Worm (Caenorhabditis elegans) whole organism, late embryonic: ENCODE measurements around the gene T12G3.2.
A peak's percentile ranks its signal among the peaks of the same experiment; 100 is the strongest.

Experiments used
- C38D4.7 ChIP-seq: fragments of 200-800 bp; sonication (Bioruptor generic); optimal IDR thresholded peaks from 2 replicates; lab custom pipeline; 2018; ENCODE audit warnings: mild to moderate bottlenecking, missing genetic modification characterization, moderate library complexity, missing compliant biosample characterization
- K02D7.2 ChIP-seq: sonication (generic microtip); optimal IDR thresholded peaks from 2 replicates; lab custom pipeline; 2017; ENCODE audit warnings: mild to moderate bottlenecking, missing genetic modification characterization, missing compliant biosample characterization
- T23F11.4 ChIP-seq: fragments of 200-800 bp; sonication (Bioruptor generic); optimal IDR thresholded peaks from 2 replicates; lab custom pipeline; 2018; ENCODE audit warnings: mild to moderate bottlenecking, missing genetic modification characterization, missing compliant biosample characterization
- ahr-1 ChIP-seq: sonication (generic microtip); optimal IDR thresholded peaks from 2 replicates; lab custom pipeline; 2016; ENCODE audit warnings: missing genetic modification characterization, missing compliant biosample characterization
- ama-1 ChIP-seq: fragments of 150-350 bp; optimal IDR thresholded peaks from 2 replicates; lab custom pipeline; 2014
- ceh-14 ChIP-seq: sonication (generic microtip); optimal IDR thresholded peaks from 2 replicates; lab custom pipeline; 2016; ENCODE audit warnings: missing genotype, missing genetic modification characterization, missing compliant biosample characterization
- ceh-18 ChIP-seq: sonication (generic microtip); optimal IDR thresholded peaks from 2 replicates; lab custom pipeline; 2016; ENCODE audit warnings: missing genetic modification characterization, missing compliant biosample characterization
- ceh-19 ChIP-seq: fragments of 200-800 bp; sonication (Bioruptor generic); optimal IDR thresholded peaks from 2 replicates; lab custom pipeline; 2018; ENCODE audit warnings: mild to moderate bottlenecking, missing genetic modification characterization, missing compliant biosample characterization
- ceh-2 ChIP-seq: sonication (generic microtip); optimal IDR thresholded peaks from 2 replicates; lab custom pipeline; 2016; ENCODE audit warnings: missing genotype, missing genetic modification characterization, missing compliant biosample characterization
- ceh-22 ChIP-seq: sonication (generic microtip); optimal IDR thresholded peaks from 2 replicates; lab custom pipeline; 2017; ENCODE audit warnings: missing biosample characterization, missing genetic modification characterization
- ceh-30 ChIP-seq: fragments of 150-350 bp; optimal IDR thresholded peaks from 2 replicates; lab custom pipeline; 2014; ENCODE audit warnings: missing biosample characterization, missing genetic modification characterization
- ceh-31 ChIP-seq: sonication (generic microtip); optimal IDR thresholded peaks from 2 replicates; lab custom pipeline; 2016; ENCODE audit warnings: missing genetic modification characterization, missing compliant biosample characterization
- ceh-45 ChIP-seq: fragments of 200-800 bp; sonication (Bioruptor generic); IDR thresholded peaks from 2 replicates; pipeline ENCODE4 v1.3.6; 2022; ENCODE audit warnings: missing genetic modification reagents, missing genetic modification characterization, missing compliant biosample characterization
- ceh-6 ChIP-seq: fragments of 200-800 bp; sonication (Bioruptor generic); optimal IDR thresholded peaks from 2 replicates; lab custom pipeline; 2018; ENCODE audit warnings: mild to moderate bottlenecking, missing genetic modification characterization, missing compliant biosample characterization
- ceh-9 ChIP-seq: sonication (generic microtip); optimal IDR thresholded peaks from 2 replicates; lab custom pipeline; 2016; ENCODE audit warnings: mild to moderate bottlenecking, missing genetic modification characterization, inconsistent platforms, missing compliant biosample characterization
- che-1 ChIP-seq: sonication (generic microtip); optimal IDR thresholded peaks from 2 replicates; lab custom pipeline; 2016; ENCODE audit warnings: mild to moderate bottlenecking, missing genetic modification characterization, missing compliant biosample characterization
- dmd-4 ChIP-seq: sonication (generic microtip); optimal IDR thresholded peaks from 2 replicates; lab custom pipeline; 2016; ENCODE audit warnings: borderline replicate concordance, missing genetic modification characterization, missing compliant biosample characterization
- dve-1 ChIP-seq: sonication (generic microtip); optimal IDR thresholded peaks from 2 replicates; lab custom pipeline; 2017; ENCODE audit warnings: antibody characterized with exemption, mild to moderate bottlenecking, missing genetic modification characterization, missing compliant biosample characterization
- elt-2 ChIP-seq: sonication (generic microtip); optimal IDR thresholded peaks from 2 replicates; lab custom pipeline; 2016; ENCODE audit warnings: missing genetic modification reagents, missing genetic modification characterization, missing compliant biosample characterization
- elt-4 ChIP-seq: sonication (generic microtip); optimal IDR thresholded peaks from 2 replicates; lab custom pipeline; 2016; ENCODE audit warnings: missing genetic modification characterization, missing compliant biosample characterization
- ets-4 ChIP-seq: sonication (generic microtip); optimal IDR thresholded peaks from 2 replicates; lab custom pipeline; 2016; ENCODE audit warnings: missing genetic modification characterization, missing compliant biosample characterization
- fax-1 ChIP-seq: sonication (generic microtip); optimal IDR thresholded peaks from 2 replicates; lab custom pipeline; 2016; ENCODE audit warnings: missing genotype, missing genetic modification characterization, missing compliant biosample characterization
- fkh-6 ChIP-seq: sonication (generic microtip); optimal IDR thresholded peaks from 2 replicates; lab custom pipeline; 2016; ENCODE audit warnings: missing genetic modification characterization, missing compliant biosample characterization
- hlh-13 ChIP-seq: fragments of 200-800 bp; sonication (Bioruptor generic); optimal IDR thresholded peaks from 2 replicates; lab custom pipeline; 2018; ENCODE audit warnings: mild to moderate bottlenecking, missing genetic modification characterization, missing compliant biosample characterization
- hlh-6 ChIP-seq: sonication (generic microtip); optimal IDR thresholded peaks from 2 replicates; lab custom pipeline; 2016; ENCODE audit warnings: missing genotype, missing genetic modification characterization, missing compliant biosample characterization
- lim-6 ChIP-seq: sonication (generic microtip); optimal IDR thresholded peaks from 2 replicates; lab custom pipeline; 2016; ENCODE audit warnings: missing genetic modification characterization, missing compliant biosample characterization
- lin-11 ChIP-seq: fragments of 200-800 bp; sonication (Bioruptor generic); optimal IDR thresholded peaks from 2 replicates; lab custom pipeline; 2018; ENCODE audit warnings: mild to moderate bottlenecking, missing genetic modification characterization, missing compliant biosample characterization
- madf-2 ChIP-seq: sonication (generic microtip); optimal IDR thresholded peaks from 2 replicates; lab custom pipeline; 2017; ENCODE audit warnings: missing genetic modification characterization, missing compliant biosample characterization
- mec-3 ChIP-seq: sonication (generic microtip); optimal IDR thresholded peaks from 2 replicates; lab custom pipeline; 2016; ENCODE audit warnings: borderline replicate concordance, missing genetic modification characterization, missing compliant biosample characterization
- nfya-1 ChIP-seq: sonication (generic microtip); optimal IDR thresholded peaks from 2 replicates; lab custom pipeline; 2017; ENCODE audit warnings: missing genetic modification characterization, mild to moderate bottlenecking, missing compliant biosample characterization, antibody characterized with exemption, moderate library complexity
- nhr-11 ChIP-seq: fragments of 150-350 bp; optimal IDR thresholded peaks from 2 replicates; lab custom pipeline; 2014; ENCODE audit warnings: missing biosample characterization, missing genetic modification characterization
- pag-3 ChIP-seq: sonication (generic microtip); optimal IDR thresholded peaks from 2 replicates; lab custom pipeline; 2016; ENCODE audit warnings: missing compliant biosample characterization, missing genetic modification characterization, borderline replicate concordance
- pax-1 ChIP-seq: fragments of 150-350 bp; optimal IDR thresholded peaks from 2 replicates; lab custom pipeline; 2014; ENCODE audit warnings: missing biosample characterization, missing genetic modification characterization
- pha-2 ChIP-seq: sonication (generic microtip); optimal IDR thresholded peaks from 2 replicates; lab custom pipeline; 2017; ENCODE audit warnings: mild to moderate bottlenecking, missing genetic modification characterization, missing compliant biosample characterization
- pha-4 ChIP-seq: fragments of 150-350 bp; optimal IDR thresholded peaks from 2 replicates; lab custom pipeline; 2018; ENCODE audit warnings: missing biosample characterization, missing genetic modification reagents, missing genetic modification characterization
- pqm-1 ChIP-seq: sonication (generic microtip); optimal IDR thresholded peaks from 2 replicates; lab custom pipeline; 2016; ENCODE audit warnings: missing genetic modification characterization, missing compliant biosample characterization
- pros-1 ChIP-seq: fragments of 150-350 bp; optimal IDR thresholded peaks from 2 replicates; lab custom pipeline; 2014; ENCODE audit warnings: missing biosample characterization, missing genetic modification reagents, missing genetic modification characterization
- rnt-1 ChIP-seq: sonication (generic microtip); optimal IDR thresholded peaks from 2 replicates; lab custom pipeline; 2016; ENCODE audit warnings: missing genetic modification characterization, missing compliant biosample characterization
- sox-2 ChIP-seq: fragments of 200-800 bp; sonication (Bioruptor generic); IDR thresholded peaks from 2 replicates; pipeline ENCODE4 v1.3.6; 2022; ENCODE audit warnings: missing genetic modification reagents, missing genetic modification characterization, missing compliant biosample characterization
- sox-4 ChIP-seq: sonication (generic microtip); optimal IDR thresholded peaks from 2 replicates; lab custom pipeline; 2017; ENCODE audit warnings: mild to moderate bottlenecking, missing genetic modification characterization, inconsistent platforms, missing compliant biosample characterization
- syd-9 ChIP-seq: sonication (generic microtip); optimal IDR thresholded peaks from 2 replicates; lab custom pipeline; 2016; ENCODE audit warnings: mild to moderate bottlenecking, missing genetic modification characterization, moderate library complexity, missing compliant biosample characterization
- tbx-2 ChIP-seq: sonication (generic microtip); optimal IDR thresholded peaks from 2 replicates; lab custom pipeline; 2016; ENCODE audit warnings: missing genetic modification characterization, missing compliant biosample characterization
- tbx-7 ChIP-seq: sonication (generic microtip); optimal IDR thresholded peaks from 2 replicates; lab custom pipeline; 2016; ENCODE audit warnings: missing genotype, missing genetic modification characterization, missing compliant biosample characterization
- ttx-3 ChIP-seq: sonication (generic microtip); optimal IDR thresholded peaks from 2 replicates; lab custom pipeline; 2016; ENCODE audit warnings: missing genetic modification reagents, missing genetic modification characterization, missing compliant biosample characterization
- unc-3 ChIP-seq, 2 experiments: fragments of 200-800 bp in 1 of 2; sonication (Bioruptor generic) in 1 of 2; sonication (generic microtip) in 1 of 2; conservative IDR thresholded peaks in 1 of 2; optimal IDR thresholded peaks in 1 of 2; 2 replicates each; pipeline versions ENCODE4 v1.3.6 to Lab custom; 2016 to 2022; ENCODE audit warnings: missing compliant biosample characterization in 2 of 2, missing genetic modification characterization in 2 of 2, missing genetic modification reagents in 1 of 2
- unc-42 ChIP-seq: sonication (generic microtip); optimal IDR thresholded peaks from 2 replicates; lab custom pipeline; 2016; ENCODE audit warnings: missing genotype, missing genetic modification characterization, missing compliant biosample characterization
- unc-55 ChIP-seq: sonication (generic microtip); optimal IDR thresholded peaks from 2 replicates; lab custom pipeline; 2017; ENCODE audit warnings: missing biosample characterization, missing genetic modification reagents, missing genetic modification characterization
- unc-86 ChIP-seq: sonication (generic microtip); optimal IDR thresholded peaks from 2 replicates; lab custom pipeline; 2016; ENCODE audit warnings: missing genetic modification characterization, missing compliant biosample characterization
- zip-5 ChIP-seq: sonication (generic microtip); optimal IDR thresholded peaks from 2 replicates; lab custom pipeline; 2016; ENCODE audit warnings: missing genetic modification characterization, missing compliant biosample characterization
- ztf-16 ChIP-seq: sonication (generic microtip); optimal IDR thresholded peaks from 2 replicates; lab custom pipeline; 2017; ENCODE audit warnings: missing genetic modification characterization, missing compliant biosample characterization

T12G3.2 gene

DNA sequence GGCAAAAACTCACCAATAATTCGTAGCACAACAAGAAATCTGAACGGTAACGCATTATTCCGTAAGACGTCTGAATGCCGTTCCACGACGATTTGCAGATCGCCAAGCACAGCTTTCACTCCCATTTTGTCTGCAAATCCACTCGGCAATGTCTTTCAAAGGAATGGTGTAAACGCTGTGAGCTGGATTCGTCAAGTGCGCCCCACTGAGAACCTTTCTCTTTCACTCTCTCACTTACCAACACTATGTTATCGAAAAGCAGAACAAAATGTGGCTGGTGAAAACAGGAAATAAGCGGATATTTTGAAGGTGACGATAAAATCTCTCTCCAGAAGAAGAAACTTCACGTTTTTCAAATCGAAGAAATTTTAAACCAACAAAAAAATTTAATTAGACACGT is 42.1 kb upstream of the T12G3.2 start:
- TF ChIP-seq pag-3 (tag; lab: Kevin White, UChicago), result no peak
- no peak for TF ChIP-seq elt-4 (tag; lab: Kevin White, UChicago)
- peak; percentile 52 for TF ChIP-seq nfya-1
- peak; percentile 35 for TF ChIP-seq ceh-31 (tag; lab: Kevin White, UChicago)
- TF ChIP-seq ceh-19 (GFP tag; lab: Kevin White, UChicago), result no peak
- peak; percentile 73 for TF ChIP-seq ama-1
- TF ChIP-seq, all 69 proteins: peak for 3

DNA sequence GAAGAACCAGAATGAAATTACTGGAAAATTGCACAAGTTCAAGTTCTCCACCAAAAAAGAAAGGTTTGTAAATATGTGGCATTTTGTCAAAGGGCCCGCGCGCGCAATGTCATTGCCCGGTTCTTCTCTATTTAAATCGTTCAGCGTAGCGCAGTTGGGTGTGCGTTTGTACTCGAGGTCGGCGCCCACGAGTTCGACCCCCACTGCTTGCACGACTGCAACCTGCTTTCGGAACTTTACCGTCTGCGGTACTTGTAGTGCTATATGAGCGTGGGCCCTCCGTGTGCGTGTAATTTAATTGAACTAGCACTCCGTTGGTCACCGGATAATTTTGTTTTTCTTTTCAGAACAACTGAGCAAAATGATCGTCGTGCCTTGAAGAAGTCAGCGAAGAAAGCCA is 39.7 kb upstream of the T12G3.2 start:
- TF ChIP-seq hlh-6 (tag; lab: Kevin White, UChicago) (peak; percentile 67), tbx-2 (tag; lab: Kevin White, UChicago) (peak; percentile 61), sox-4 (peak; percentile 45), K02D7.2 (tag; lab: Kevin White, UChicago) (peak; percentile 51), ceh-6 (GFP tag; lab: Kevin White, UChicago) (peak; percentile 54), pag-3 (tag; lab: Kevin White, UChicago) (no peak), ceh-31 (tag; lab: Kevin White, UChicago) (peak; percentile 23), pqm-1 (tag; lab: Kevin White, UChicago) (no peak), ceh-14 (tag; lab: Kevin White, UChicago) (peak; percentile 28), dmd-4 (tag; lab: Kevin White, UChicago) (peak; percentile 15), unc-86 (tag; lab: Kevin White, UChicago) (no peak), ztf-16 (peak; percentile 63), nfya-1 (peak; percentile 45), syd-9 (peak; percentile 30), ceh-30 (tag; lab: Kevin White, UChicago) (no peak), unc-42 (tag; lab: Kevin White, UChicago) (no peak), pros-1 (tag; lab: Kevin White, UChicago) (no peak), dve-1 (tag; lab: Kevin White, UChicago) (no peak), zip-5 (tag; lab: Kevin White, UChicago) (peak; percentile 71), lin-11 (tag; lab: Kevin White, UChicago) (peak; percentile 46), T23F11.4 (GFP tag; lab: Kevin White, UChicago) (peak; percentile 66), che-1 (tag; lab: Kevin White, UChicago) (peak; percentile 49), ama-1 (no peak), elt-2 (peak; percentile 69), ttx-3 (no peak), lim-6 (tag; lab: Kevin White, UChicago) (no peak), rnt-1 (tag; lab: Kevin White, UChicago) (no peak), ahr-1 (no peak), ceh-18 (tag; lab: Kevin White, UChicago) (peak; percentile 19), unc-3 (GFP tag; conservative IDR thresholded peaks at IDR 0.05; lab: Robert Waterston, UW) (no peak), unc-3 (tag; optimal IDR thresholded peaks at IDR 0.05; lab: Kevin White, UChicago) (peak; percentile 4), fax-1 (peak; percentile 44), pha-4 (tag; lab: Kevin White, UChicago) (no peak), pha-2 (tag; lab: Kevin White, UChicago) (peak; percentile 60), madf-2 (tag; lab: Kevin White, UChicago) (peak; percentile 55), ceh-9 (no peak), fkh-6 (peak; percentile 62), C38D4.7 (GFP tag; lab: Kevin White, UChicago) (no peak), ceh-22 (tag; lab: Kevin White, UChicago) (no peak), mec-3 (peak; percentile 4), ceh-2 (tag; lab: Kevin White, UChicago) (peak; percentile 65), ets-4 (tag; lab: Kevin White, UChicago) (no peak), elt-4 (tag; lab: Kevin White, UChicago) (no peak), sox-2 (GFP tag; lab: Robert Waterston, UW) (peak; percentile 25; the same call in 1 of the 2 replicates), unc-55 (GFP tag; lab: Kevin White, UChicago) (no peak), tbx-7 (tag; lab: Kevin White, UChicago) (no peak), ceh-45 (GFP tag; lab: Robert Waterston, UW) (no peak), hlh-13 (GFP tag; lab: Kevin White, UChicago) (peak; percentile 62), pax-1 (tag; lab: Kevin White, UChicago) (no peak), nhr-11 (tag; lab: Kevin White, UChicago) (no peak)
